Worm (Caenorhabditis elegans): Measurements from ENCODE around the gene egas-3.

Gene egas-3

DNA sequence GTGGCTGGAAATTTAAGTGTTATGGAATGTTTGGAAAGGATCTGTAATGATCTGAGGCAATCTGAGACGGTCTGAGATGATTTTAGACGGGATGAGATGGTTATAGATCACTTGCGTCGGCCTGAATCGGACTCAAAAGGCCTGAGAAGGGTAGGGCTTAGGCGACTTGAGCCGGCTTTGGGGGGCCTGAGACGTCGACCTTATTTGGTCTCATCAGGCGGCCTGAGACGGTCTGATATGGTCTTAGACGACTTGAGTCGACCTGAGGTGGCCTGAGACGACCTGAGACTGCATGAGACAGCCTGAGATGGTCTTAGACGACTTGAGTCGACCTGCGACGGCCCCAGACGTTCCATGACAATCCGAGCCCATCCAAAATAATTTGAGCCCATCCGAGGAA is 20.2 kb upstream of the egas-3 start:
- TF ChIP-seq unc-3 (GFP tag; conservative IDR thresholded peaks at IDR 0.05) (no peak), unc-3 (tag; optimal IDR thresholded peaks at IDR 0.05) (no peak), ceh-34 (tag; optimal IDR thresholded peaks at IDR 0.05) (no peak), odd-2 (tag; optimal IDR thresholded peaks at IDR 0.05) (no peak), zip-5 (tag; optimal IDR thresholded peaks at IDR 0.05) (no peak), fkh-6 (tag; optimal IDR thresholded peaks at IDR 0.05) (no peak), dmd-4 (tag; optimal IDR thresholded peaks at IDR 0.05; ENCODE audit: borderline replicate concordance) (no peak), K09A11.1 (tag; optimal IDR thresholded peaks at IDR 0.05; ENCODE audit: insufficient read depth) (no peak)

DNA sequence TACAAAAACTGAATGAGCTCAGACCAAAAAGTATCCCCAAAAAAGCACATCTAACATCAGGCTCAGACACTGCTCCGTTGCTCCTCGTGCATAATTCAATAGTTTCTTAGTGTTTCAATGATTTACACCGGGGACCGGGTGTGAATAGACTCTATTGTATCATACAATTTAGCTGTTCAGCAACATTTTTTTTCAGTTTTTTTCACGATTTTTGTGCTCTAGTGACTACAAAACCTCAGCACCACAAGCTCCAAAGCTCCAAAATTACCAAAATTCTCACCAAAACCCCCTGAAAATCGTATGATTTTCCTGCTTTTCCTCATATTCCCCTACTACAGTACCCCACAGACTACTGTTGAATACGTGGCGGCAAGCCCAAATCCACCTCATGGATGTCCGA is 13.9 kb upstream of the egas-3 start, which contains the start of gene egas-2:
TSS of gene egas-2 (plus strand) at position 301 of the 400 bp plus-strand sequence.
- no peak for TF ChIP-seq ceh-34 (tag; optimal IDR thresholded peaks at IDR 0.05)
- no peak for TF ChIP-seq ceh-45 (GFP tag; IDR thresholded peaks at IDR 0.05)
- TF ChIP-seq ceh-14 (tag; optimal IDR thresholded peaks at IDR 0.05), result no peak
- TF ChIP-seq hlh-30 (tag; optimal IDR thresholded peaks at IDR 0.05; ENCODE audit: insufficient read depth), result no peak
- TF ChIP-seq pha-4 (tag; optimal IDR thresholded peaks at IDR 0.05), result no peak
- TF ChIP-seq syd-9 (tag; optimal IDR thresholded peaks at IDR 0.05), result no peak
- TF ChIP-seq hlh-6 (tag; optimal IDR thresholded peaks at IDR 0.05), result no peak
- no peak for TF ChIP-seq rnt-1 (tag; optimal IDR thresholded peaks at IDR 0.05)
- no peak for TF ChIP-seq K09A11.1 (tag; optimal IDR thresholded peaks at IDR 0.05; ENCODE audit: insufficient read depth)
- no peak for TF ChIP-seq pax-1 (tag; optimal IDR thresholded peaks at IDR 0.05)
- no peak for TF ChIP-seq elt-2 (tag; optimal IDR thresholded peaks at IDR 0.05)

DNA sequence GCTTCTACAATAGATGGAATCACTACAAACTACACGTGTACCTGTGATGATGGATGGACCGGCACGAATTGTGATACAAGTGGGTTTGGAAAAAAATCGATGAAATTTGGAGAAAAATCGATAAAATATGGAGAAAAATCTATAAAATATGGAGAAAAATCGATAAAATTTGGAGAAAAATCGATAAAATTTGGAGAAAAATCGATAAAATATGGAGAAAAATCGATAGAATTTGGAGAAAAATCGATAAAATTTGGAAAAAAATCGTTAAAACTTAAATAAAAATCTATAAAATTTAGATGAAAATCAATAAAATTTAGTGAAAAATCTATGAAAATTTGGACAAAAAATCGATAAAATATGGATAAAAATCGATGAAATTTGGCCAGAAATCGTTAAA is 8.1 kb upstream of the egas-3 start:
- TF ChIP-seq ceh-18 (tag; optimal IDR thresholded peaks at IDR 0.05), result no peak
- TF ChIP-seq pha-4 (tag; optimal IDR thresholded peaks at IDR 0.05), result no peak
- TF ChIP-seq syd-9 (tag; optimal IDR thresholded peaks at IDR 0.05), result no peak
- no peak for TF ChIP-seq C08G9.2 (tag; optimal IDR thresholded peaks at IDR 0.05)
- peak; percentile 12 for TF ChIP-seq ceh-48 (tag; optimal IDR thresholded peaks at IDR 0.05)
- TF ChIP-seq T23F11.4 (GFP tag; optimal IDR thresholded peaks at IDR 0.05), result no peak

DNA sequence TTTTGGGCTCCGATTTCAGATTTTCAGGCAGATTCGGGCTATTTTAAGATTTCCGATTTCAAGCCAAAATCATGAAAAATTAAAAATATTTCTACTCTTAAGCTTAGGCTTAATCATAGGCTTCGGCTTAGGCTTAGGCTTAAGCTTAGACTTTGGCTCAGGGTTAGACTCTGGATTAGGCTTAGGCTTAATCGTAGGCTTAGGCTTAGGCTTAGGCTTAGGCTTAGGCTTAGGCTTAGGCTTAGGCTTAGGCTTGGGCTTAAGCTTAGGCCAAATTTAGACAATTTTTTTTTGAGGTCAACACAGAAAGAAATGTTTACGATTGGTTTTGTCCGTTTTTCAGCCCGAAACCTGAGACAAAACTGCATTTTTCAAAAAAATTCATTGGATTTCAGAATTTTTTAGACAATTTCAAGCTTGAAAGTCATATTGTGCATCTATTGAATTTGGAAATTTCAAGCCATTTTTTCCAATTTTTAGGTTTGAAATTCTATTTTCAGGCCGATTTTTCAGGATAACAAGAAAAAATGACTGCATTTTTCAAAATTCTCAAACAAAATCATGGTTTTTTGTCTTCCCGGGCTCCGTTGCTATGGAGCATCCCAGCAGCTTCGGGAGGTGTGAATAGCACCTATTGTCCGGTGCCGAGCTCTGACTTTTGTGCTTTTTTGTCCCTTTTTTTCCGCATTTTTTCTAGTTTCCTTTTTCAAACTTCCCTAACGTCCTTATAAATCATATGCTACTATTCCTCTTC is 3.6 kb upstream of the egas-3 start, which contains the start of gene egas-1:
TSS of gene egas-1 (plus strand) at position 704 of the 754 bp plus-strand sequence.
- TF ChIP-seq ref-2 (tag; optimal IDR thresholded peaks at IDR 0.05), result no peak
- TF ChIP-seq dve-1 (tag; optimal IDR thresholded peaks at IDR 0.05), result peak; percentile 84

DNA sequence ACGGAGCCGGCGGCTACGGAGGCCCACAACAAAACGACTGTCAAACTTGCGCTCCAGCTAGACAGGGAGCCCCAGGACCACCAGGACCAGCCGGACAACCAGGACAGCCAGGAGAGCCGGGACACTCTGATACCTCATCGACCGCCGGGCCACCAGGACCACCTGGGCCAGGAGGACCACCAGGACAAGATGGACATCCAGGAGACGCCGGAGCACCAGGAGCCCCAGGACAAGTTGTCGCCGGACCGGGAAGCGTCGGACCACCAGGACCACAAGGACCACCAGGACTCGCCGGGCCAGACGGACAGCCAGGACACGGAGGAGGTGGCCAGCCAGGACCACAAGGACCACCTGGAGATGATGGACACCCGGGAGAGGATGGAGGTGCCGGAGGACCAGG is 2.9 kb upstream of the egas-3 start:
- TF ChIP-seq ceh-2 (tag; optimal IDR thresholded peaks at IDR 0.05), result peak; percentile 3
- TF ChIP-seq ama-1 (optimal IDR thresholded peaks at IDR 0.05), result no peak
- TF ChIP-seq ref-2 (tag; optimal IDR thresholded peaks at IDR 0.05), result no peak

DNA sequence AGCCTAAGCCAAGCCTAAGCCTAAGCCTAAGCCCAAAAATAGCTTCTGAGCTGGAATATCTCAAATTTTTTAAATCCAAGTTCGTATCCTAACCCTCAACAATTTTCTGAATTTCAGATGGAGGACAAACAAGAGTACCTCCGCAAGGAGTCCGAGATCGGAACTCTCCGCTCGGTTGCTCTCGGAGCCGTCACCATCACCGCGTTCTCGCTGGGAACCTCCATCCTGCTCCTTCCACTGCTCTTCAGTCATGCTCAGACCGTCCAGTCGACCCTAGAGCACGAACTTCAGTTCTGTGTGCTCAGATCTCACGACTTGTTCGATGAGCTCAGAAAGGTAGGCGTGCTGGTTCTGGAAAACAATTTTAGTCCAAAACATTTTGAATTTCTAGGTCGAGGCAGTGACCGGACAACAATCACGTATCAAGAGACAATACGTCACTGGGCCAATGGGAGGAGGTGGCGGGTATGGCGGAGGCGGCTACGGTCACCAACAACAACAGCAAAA is 2.3 kb upstream of the egas-3 start, which contains the start of gene col-42:
TSS of gene col-42 (plus strand) at position 118 of the 507 bp plus-strand sequence.
- TF ChIP-seq hlh-6 (tag; optimal IDR thresholded peaks at IDR 0.05) (no peak), elt-4 (tag; optimal IDR thresholded peaks at IDR 0.05) (no peak), npax-4 (tag; optimal IDR thresholded peaks at IDR 0.05) (no peak), pha-4 (tag; optimal IDR thresholded peaks at IDR 0.05) (no peak)
